Worm (Caenorhabditis elegans) whole organism, young adult: ENCODE data around the gene K06H7.8.

ENCODE experiments used
- F33H1.4 ChIP-seq: fragments of 200-800 bp; sonication (Bioruptor generic); IDR thresholded peaks from 2 replicates; pipeline ENCODE4 v1.3.6; 2022; ENCODE audit warnings: missing genetic modification reagents, missing genetic modification characterization, missing compliant biosample characterization
- F37B4.10 ChIP-seq: fragments of 200-800 bp; sonication (Bioruptor generic); IDR thresholded peaks from 2 replicates; pipeline ENCODE4 v1.3.6; 2022; ENCODE audit warnings: missing genetic modification characterization, missing compliant biosample characterization
- ama-1 ChIP-seq, 3 experiments: fragments of 150-350 bp in 1 of 3; sonication (generic microtip) in 2 of 3; optimal IDR thresholded peaks; 2 replicates each; lab custom pipeline; 2014 to 2018; ENCODE audit warnings: missing biosample characterization in 2 of 3, missing genetic modification characterization in 2 of 3, missing genetic modification reagents in 2 of 3
- chd-7 ChIP-seq: sonication (generic microtip); optimal IDR thresholded peaks from 2 replicates; lab custom pipeline; 2016; ENCODE audit warnings: mild to moderate bottlenecking, missing genetic modification characterization, moderate library complexity, missing compliant biosample characterization
- lin-35 ChIP-seq, 3 experiments: fragments of 150-350 bp in 2 of 3; sonication (generic microtip) in 1 of 3; optimal IDR thresholded peaks; 2 replicates each; lab custom pipeline; 2014 to 2018; ENCODE audit warnings: missing biosample characterization in 3 of 3, missing genetic modification characterization in 3 of 3, missing genetic modification reagents in 3 of 3
- lin-40 ChIP-seq: sonication (generic microtip); optimal IDR thresholded peaks from 2 replicates; lab custom pipeline; 2016; ENCODE audit warnings: missing genetic modification characterization, mild to moderate bottlenecking, missing compliant biosample characterization, missing genotype, missing genetic modification reagents
- madf-10 ChIP-seq: sonication (generic microtip); optimal IDR thresholded peaks from 2 replicates; lab custom pipeline; 2016; ENCODE audit warnings: mild to moderate bottlenecking, missing genetic modification characterization, missing compliant biosample characterization
- sea-2 ChIP-seq: fragments of 200-800 bp; sonication (Bioruptor generic); IDR thresholded peaks from 2 replicates; pipeline ENCODE4 v1.3.6; 2022; ENCODE audit warnings: missing genetic modification characterization, missing compliant biosample characterization
- snpc-1.3 ChIP-seq: sonication (generic microtip); optimal IDR thresholded peaks from 2 replicates; lab custom pipeline; 2017; ENCODE audit warnings: missing genetic modification characterization, mild to moderate bottlenecking, missing compliant biosample characterization, antibody characterized with exemption, moderate library complexity, missing genotype, missing genetic modification reagents; ENCODE audit not compliant: insufficient read depth
- snpc-3.4 ChIP-seq: sonication (generic microtip); optimal IDR thresholded peaks from 2 replicates; lab custom pipeline; 2017; ENCODE audit warnings: missing genetic modification characterization, mild to moderate bottlenecking, missing compliant biosample characterization, antibody characterized with exemption, moderate library complexity, missing genotype, missing genetic modification reagents
- snpc-4 ChIP-seq, 5 experiments: fragments of 150-350 bp in 1 of 5; sonication (generic microtip) in 4 of 5; optimal IDR thresholded peaks; 2 replicates each; lab custom pipeline; 2014 to 2018; ENCODE audit warnings: missing genetic modification characterization in 5 of 5, missing biosample characterization in 3 of 5, antibody characterized with exemption in 2 of 5, mild to moderate bottlenecking in 2 of 5, missing compliant biosample characterization in 2 of 5, missing genotype in 2 of 5, moderate library complexity in 2 of 5, missing genetic modification reagents in 1 of 5
- tbp1 ChIP-seq: fragments of 200-800 bp; sonication (Bioruptor generic); optimal IDR thresholded peaks from 2 replicates; lab custom pipeline; 2018; ENCODE audit warnings: mild to moderate bottlenecking, missing genetic modification characterization, missing compliant biosample characterization
- unc-130 ChIP-seq: sonication (generic microtip); optimal IDR thresholded peaks from 2 replicates; lab custom pipeline; 2016; ENCODE audit warnings: missing genetic modification reagents, missing genetic modification characterization, missing compliant biosample characterization
- xnd-1 ChIP-seq: sonication (generic microtip); optimal IDR thresholded peaks from 2 replicates; lab custom pipeline; 2016; ENCODE audit warnings: missing genotype, missing genetic modification reagents, missing genetic modification characterization, missing compliant biosample characterization

- TF ChIP-seq madf-10 (tag; lab: Kevin White, UChicago) (no peak), snpc-1.3 (no peak), lin-40 (tag; lab: Kevin White, UChicago) (no peak), F37B4.10 (GFP tag; lab: Robert Waterston, UW) (no peak), ama-1 (optimal IDR thresholded peaks at IDR 0.05; lab: Kevin White, UChicago) (no peak), ama-1 (GFP tag; optimal IDR thresholded peaks at IDR 0.05; lab: Kevin White, UChicago) (no peak), tbp1 (no peak), F33H1.4 (GFP tag; lab: Robert Waterston, UW) (no peak), sea-2 (GFP tag; lab: Robert Waterston, UW) (no peak), snpc-3.4 (tag; lab: Kevin White, UChicago) (no peak), xnd-1 (tag; lab: Kevin White, UChicago) (no peak), chd-7 (tag; lab: Kevin White, UChicago) (no peak), snpc-4 (GFP tag; optimal IDR thresholded peaks at IDR 0.05; lab: Kevin White, UChicago) (no peak), snpc-4 (tag; optimal IDR thresholded peaks at IDR 0.05; lab: Kevin White, UChicago) (no peak), unc-130 (GFP tag; lab: Kevin White, UChicago) (no peak), lin-35 (GFP tag; optimal IDR thresholded peaks at IDR 0.05; lab: Kevin White, UChicago) (no peak)
Observed at ce11 chrIII:8047412-8047811, 50.6 kb downstream of the K06H7.8 start, which contains the start of gene K12H4.2.
